Worm (Caenorhabditis elegans): ENCODE data around the gene C11E4.8.

Gene C11E4.8

ce11 chrX:9673228-9673627 is 53.0 kb downstream of the C11E4.8 start:
- TF ChIP-seq tbx-11 (GFP tag; IDR thresholded peaks at IDR 0.05): no peak
- TF ChIP-seq pes-1 (GFP tag; IDR thresholded peaks at IDR 0.05): no peak
- no peak for TF ChIP-seq F13C5.2 (tag; optimal IDR thresholded peaks at IDR 0.05)
- TF ChIP-seq scrt-1 (GFP tag; IDR thresholded peaks at IDR 0.05): no peak
- no peak for TF ChIP-seq tra-4 (tag; optimal IDR thresholded peaks at IDR 0.05)
- TF ChIP-seq hmbx-1 (tag; optimal IDR thresholded peaks at IDR 0.05): no peak
- TF ChIP-seq ceh-36 (tag; optimal IDR thresholded peaks at IDR 0.05): no peak
- no peak for TF ChIP-seq aly-1 (tag; optimal IDR thresholded peaks at IDR 0.05)
- TF ChIP-seq flt-1 (GFP tag; IDR thresholded peaks at IDR 0.05): no peak
- TF ChIP-seq B0310.2 (tag; optimal IDR thresholded peaks at IDR 0.05): no peak
- TF ChIP-seq sea-1 (GFP tag; conservative IDR thresholded peaks at IDR 0.05): no peak

ce11 chrX:9674799-9675198 is 54.6 kb downstream of the C11E4.8 start, which contains the start of gene C43C3.4:
Gene C43C3.4, minus strand, starts transcription at chrX:9674899.
- TF ChIP-seq flt-1 (GFP tag; IDR thresholded peaks at IDR 0.05) (no peak), tbx-37 (GFP tag; conservative IDR thresholded peaks at IDR 0.05) (no peak), hmg-4 (GFP tag; optimal IDR thresholded peaks at IDR 0.05) (no peak), hnd-1 (tag; optimal IDR thresholded peaks at IDR 0.05) (no peak), scrt-1 (GFP tag; IDR thresholded peaks at IDR 0.05) (no peak), tbx-11 (GFP tag; IDR thresholded peaks at IDR 0.05) (no peak), pes-1 (GFP tag; IDR thresholded peaks at IDR 0.05) (no peak), hmbx-1 (tag; optimal IDR thresholded peaks at IDR 0.05) (no peak), ceh-13 (GFP tag; optimal IDR thresholded peaks at IDR 0.05) (no peak), B0310.2 (tag; optimal IDR thresholded peaks at IDR 0.05) (no peak), ama-1 (optimal IDR thresholded peaks at IDR 0.05) (no peak), F13C5.2 (tag; optimal IDR thresholded peaks at IDR 0.05) (no peak), tra-4 (tag; optimal IDR thresholded peaks at IDR 0.05) (no peak), aly-1 (tag; optimal IDR thresholded peaks at IDR 0.05) (no peak)

- no peak for TF ChIP-seq hnd-1 (tag; optimal IDR thresholded peaks at IDR 0.05)
- no peak for TF ChIP-seq flt-1 (GFP tag; IDR thresholded peaks at IDR 0.05)
- TF ChIP-seq aly-1 (tag; optimal IDR thresholded peaks at IDR 0.05): no peak
- no peak for TF ChIP-seq scrt-1 (GFP tag; IDR thresholded peaks at IDR 0.05)
- no peak for TF ChIP-seq tbx-11 (GFP tag; IDR thresholded peaks at IDR 0.05)
- no peak for TF ChIP-seq F13C5.2 (tag; optimal IDR thresholded peaks at IDR 0.05)
- no peak for TF ChIP-seq ceh-13 (GFP tag; optimal IDR thresholded peaks at IDR 0.05)
- no peak for TF ChIP-seq tbx-37 (GFP tag; conservative IDR thresholded peaks at IDR 0.05)
- no peak for TF ChIP-seq tra-4 (tag; optimal IDR thresholded peaks at IDR 0.05)
- no peak for TF ChIP-seq ama-1 (optimal IDR thresholded peaks at IDR 0.05)
Observed at ce11 chrX:9676009-9676408, 55.8 kb downstream of the C11E4.8 start.

- no peak for TF ChIP-seq flt-1 (GFP tag; IDR thresholded peaks at IDR 0.05)
Observed at ce11 chrX:9676788-9677454, 56.7 kb downstream of the C11E4.8 start.

- TF ChIP-seq tra-4 (tag; optimal IDR thresholded peaks at IDR 0.05): no peak
Observed at ce11 chrX:9677927-9678326, 57.7 kb downstream of the C11E4.8 start.

- TF ChIP-seq ama-1 (optimal IDR thresholded peaks at IDR 0.05): no peak
- no peak for TF ChIP-seq aly-1 (tag; optimal IDR thresholded peaks at IDR 0.05)
- TF ChIP-seq flt-1 (GFP tag; IDR thresholded peaks at IDR 0.05): no peak
- TF ChIP-seq F13C5.2 (tag; optimal IDR thresholded peaks at IDR 0.05): no peak
- TF ChIP-seq B0310.2 (tag; optimal IDR thresholded peaks at IDR 0.05): no peak
- TF ChIP-seq tra-4 (tag; optimal IDR thresholded peaks at IDR 0.05): no peak
- TF ChIP-seq hnd-1 (tag; optimal IDR thresholded peaks at IDR 0.05): no peak
- no peak for TF ChIP-seq ceh-36 (tag; optimal IDR thresholded peaks at IDR 0.05)
- no peak for TF ChIP-seq tbx-11 (GFP tag; IDR thresholded peaks at IDR 0.05)
- TF ChIP-seq sea-1 (GFP tag; conservative IDR thresholded peaks at IDR 0.05): no peak
- no peak for TF ChIP-seq scrt-1 (GFP tag; IDR thresholded peaks at IDR 0.05)
- no peak for TF ChIP-seq tbx-37 (GFP tag; conservative IDR thresholded peaks at IDR 0.05)
- no peak for TF ChIP-seq hmg-4 (GFP tag; optimal IDR thresholded peaks at IDR 0.05)
- no peak for TF ChIP-seq ceh-13 (GFP tag; optimal IDR thresholded peaks at IDR 0.05)
- TF ChIP-seq pes-1 (GFP tag; IDR thresholded peaks at IDR 0.05): no peak
Observed at ce11 chrX:9679427-9679826, 59.2 kb downstream of the C11E4.8 start.

ce11 chrX:9680119-9680682 is 60.0 kb downstream of the C11E4.8 start, which contains the start of gene ifp-1:
Gene ifp-1, minus strand, starts transcription at chrX:9680169.
- TF ChIP-seq B0310.2 (tag; optimal IDR thresholded peaks at IDR 0.05): no peak
- TF ChIP-seq F13C5.2 (tag; optimal IDR thresholded peaks at IDR 0.05): no peak
- no peak for TF ChIP-seq tbx-11 (GFP tag; IDR thresholded peaks at IDR 0.05)
- TF ChIP-seq tbx-37 (GFP tag; conservative IDR thresholded peaks at IDR 0.05): no peak
- TF ChIP-seq tra-4 (tag; optimal IDR thresholded peaks at IDR 0.05): no peak
- TF ChIP-seq ceh-36 (tag; optimal IDR thresholded peaks at IDR 0.05): no peak
- no peak for TF ChIP-seq hmg-4 (GFP tag; optimal IDR thresholded peaks at IDR 0.05)
- no peak for TF ChIP-seq ama-1 (optimal IDR thresholded peaks at IDR 0.05)
- no peak for TF ChIP-seq aly-1 (tag; optimal IDR thresholded peaks at IDR 0.05)
- TF ChIP-seq ceh-13 (GFP tag; optimal IDR thresholded peaks at IDR 0.05): no peak
- no peak for TF ChIP-seq sea-1 (GFP tag; conservative IDR thresholded peaks at IDR 0.05)
- no peak for TF ChIP-seq scrt-1 (GFP tag; IDR thresholded peaks at IDR 0.05)
- no peak for TF ChIP-seq hnd-1 (tag; optimal IDR thresholded peaks at IDR 0.05)

All from whole organism, early embryonic.